Worm (Caenorhabditis elegans): ENCODE results near the gene zipt-16.
A peak's percentile ranks its signal among the peaks of the same experiment; 100 is the strongest.
"Not testable (repeated sequence)": the region's sequence is repeated elsewhere in the genome, so short reads cannot be mapped to it uniquely, and the experiment has no call there.

zipt-16 gene

ce11 chrV:11470210-11470713 is 7.4 kb downstream of the zipt-16 start, which contains the start of gene aat-6:
aat-6 (minus strand) TSS chrV:11470663.
- TF ChIP-seq sma-9 (GFP tag; optimal IDR thresholded peaks at IDR 0.05) = peak; percentile 54
- no peak for TF ChIP-seq sma-9 (tag; optimal IDR thresholded peaks at IDR 0.05)
- TF ChIP-seq crh-2 (tag; optimal IDR thresholded peaks at IDR 0.05) = peak; percentile 21
- TF ChIP-seq fos-1 (tag; optimal IDR thresholded peaks at IDR 0.05) = peak; percentile 82
- no peak for TF ChIP-seq nhr-11 (tag; optimal IDR thresholded peaks at IDR 0.05)

- TF ChIP-seq mab-5 (tag; optimal IDR thresholded peaks at IDR 0.05) (no peak), ztf-4 (tag; optimal IDR thresholded peaks at IDR 0.05) (no peak), ztf-11 (tag; optimal IDR thresholded peaks at IDR 0.05) (no peak), elt-1 (tag; optimal IDR thresholded peaks at IDR 0.05) (no peak), lin-13 (GFP tag; optimal IDR thresholded peaks at IDR 0.05) (no peak), nhr-10 (tag; optimal IDR thresholded peaks at IDR 0.05) (no peak), nhr-129 (tag; optimal IDR thresholded peaks at IDR 0.05) (no peak), sma-9 (GFP tag; optimal IDR thresholded peaks at IDR 0.05) (no peak), sma-9 (tag; optimal IDR thresholded peaks at IDR 0.05) (no peak), sem-4 (tag; optimal IDR thresholded peaks at IDR 0.05) (no peak), Y55F3AM.14 (GFP tag; optimal IDR thresholded peaks at IDR 0.05) (no peak), mbf-1 (tag; optimal IDR thresholded peaks at IDR 0.05) (no peak), aly-2 (tag; optimal IDR thresholded peaks at IDR 0.05) (no peak), R02D3.7 (tag; optimal IDR thresholded peaks at IDR 0.05) (no peak), egl-27 (tag; optimal IDR thresholded peaks at IDR 0.05) (no peak)
These were observed 9.4 kb downstream of the zipt-16 start, which contains the start of the genes nas-20 and nas-21 for ce11 chrV:11472209-11472608. nas-20 (minus strand) TSS chrV:11472309. nas-21 (plus strand) TSS chrV:11472564.

- no peak for TF ChIP-seq F13H6.1 (tag; optimal IDR thresholded peaks at IDR 0.05)
- TF ChIP-seq nhr-10 (tag; optimal IDR thresholded peaks at IDR 0.05) = no peak
- no peak for TF ChIP-seq lin-39 (tag; optimal IDR thresholded peaks at IDR 0.05)
- no peak for TF ChIP-seq sma-9 (GFP tag; optimal IDR thresholded peaks at IDR 0.05)
- TF ChIP-seq sma-9 (tag; optimal IDR thresholded peaks at IDR 0.05) = no peak
- no peak for TF ChIP-seq peb-1 (tag; optimal IDR thresholded peaks at IDR 0.05)
- no peak for TF ChIP-seq unc-39 (tag; optimal IDR thresholded peaks at IDR 0.05)
- TF ChIP-seq nhr-129 (tag; optimal IDR thresholded peaks at IDR 0.05) = no peak
- no peak for TF ChIP-seq nhr-237 (tag; optimal IDR thresholded peaks at IDR 0.05)
- no peak for TF ChIP-seq mbf-1 (tag; optimal IDR thresholded peaks at IDR 0.05)
- no peak for TF ChIP-seq ztf-1 (GFP tag; conservative IDR thresholded peaks at IDR 0.05)
- no peak for TF ChIP-seq alr-1 (tag; optimal IDR thresholded peaks at IDR 0.05)
- no peak for TF ChIP-seq lsy-2 (tag; optimal IDR thresholded peaks at IDR 0.05)
- no peak for TF ChIP-seq sma-3 (GFP tag; optimal IDR thresholded peaks at IDR 0.05)
- no peak for TF ChIP-seq fos-1 (tag; optimal IDR thresholded peaks at IDR 0.05)
- no peak for TF ChIP-seq nhr-23 (tag; optimal IDR thresholded peaks at IDR 0.05)
- no peak for TF ChIP-seq skn-1 (tag; optimal IDR thresholded peaks at IDR 0.05)
- TF ChIP-seq elt-1 (tag; optimal IDR thresholded peaks at IDR 0.05) = no peak
These were observed 11.6 kb downstream of the zipt-16 start, which contains the start of gene nas-22 for ce11 chrV:11474399-11474798. nas-22 (plus strand) TSS chrV:11474699.

ce11 chrV:11475638-11476037 is 12.8 kb downstream of the zipt-16 start, which contains the start of gene T11F9.7:
T11F9.7 (plus strand) TSS chrV:11475938.
- not testable (repeated sequence) for TF ChIP-seq skn-1, elt-1, gmeb-1 (tag; optimal IDR thresholded peaks at IDR 0.05)

- TF ChIP-seq blmp-1 (tag; optimal IDR thresholded peaks at IDR 0.05; ENCODE audit: insufficient read depth) = no peak
- TF ChIP-seq ama-1 (optimal IDR thresholded peaks at IDR 0.05) = no peak
- TF ChIP-seq nhr-23 (tag; optimal IDR thresholded peaks at IDR 0.05) = no peak
- TF ChIP-seq ztf-1 (GFP tag; conservative IDR thresholded peaks at IDR 0.05) = no peak
- no peak for TF ChIP-seq ceh-16 (tag; optimal IDR thresholded peaks at IDR 0.05)
- TF ChIP-seq unc-39 (tag; optimal IDR thresholded peaks at IDR 0.05) = no peak
- TF ChIP-seq lin-11 (tag; optimal IDR thresholded peaks at IDR 0.05) = no peak
- no peak for TF ChIP-seq mab-5 (tag; optimal IDR thresholded peaks at IDR 0.05)
- no peak for TF ChIP-seq sma-3 (GFP tag; optimal IDR thresholded peaks at IDR 0.05)
- no peak for TF ChIP-seq unc-62 (GFP tag; optimal IDR thresholded peaks at IDR 0.05)
- no peak for TF ChIP-seq elt-1 (tag; optimal IDR thresholded peaks at IDR 0.05)
- no peak for TF ChIP-seq lin-39 (tag; optimal IDR thresholded peaks at IDR 0.05)
- no peak for TF ChIP-seq ztf-4 (tag; optimal IDR thresholded peaks at IDR 0.05)
- no peak for TF ChIP-seq nhr-21 (tag; optimal IDR thresholded peaks at IDR 0.05)
- TF ChIP-seq aly-2 (tag; optimal IDR thresholded peaks at IDR 0.05) = no peak
- no peak for TF ChIP-seq elt-3 (tag; optimal IDR thresholded peaks at IDR 0.05)
- no peak for TF ChIP-seq egl-27 (tag; optimal IDR thresholded peaks at IDR 0.05)
These were observed 16.6 kb downstream of the zipt-16 start, which contains the start of gene T11F9.22 for ce11 chrV:11479406-11479805. T11F9.22 (plus strand) TSS chrV:11479706.
